Worm (Caenorhabditis elegans): Measurements from ENCODE around the gene bath-24.

Gene bath-24

DNA sequence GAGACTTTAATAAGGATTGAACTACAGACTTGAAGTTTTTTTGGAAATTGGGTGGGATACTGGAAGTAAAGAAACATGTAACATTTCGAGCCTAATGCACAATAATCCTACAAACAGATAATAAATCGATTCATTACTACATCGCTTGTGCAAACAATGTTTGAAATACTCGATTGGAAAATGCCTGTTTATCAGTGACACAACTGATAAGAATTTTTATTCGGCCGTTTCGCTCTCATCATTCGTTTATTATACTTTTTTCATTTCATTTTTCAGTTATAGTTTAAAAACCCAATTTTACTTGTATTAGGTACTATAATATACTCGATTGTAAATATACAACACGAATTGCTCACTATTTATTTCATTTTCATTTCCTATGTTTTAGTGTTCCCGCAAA, 49.7 kb downstream of the bath-24 start:
- TF ChIP-seq med-1 (GFP tag; optimal IDR thresholded peaks at IDR 0.05; ENCODE audit: insufficient read depth) = no peak
- TF ChIP-seq ref-1 (GFP tag; conservative IDR thresholded peaks at IDR 0.05) = no peak
- TF ChIP-seq ztf-29 (GFP tag; IDR thresholded peaks at IDR 0.05) = no peak
- no peak for TF ChIP-seq klf-2 (GFP tag; conservative IDR thresholded peaks at IDR 0.05)
- TF ChIP-seq flt-1 (GFP tag; IDR thresholded peaks at IDR 0.05) = no peak
- TF ChIP-seq ztf-23 (GFP tag; IDR thresholded peaks at IDR 0.05) = no peak
- no peak for TF ChIP-seq tab-1 (GFP tag; IDR thresholded peaks at IDR 0.05)
- no peak for TF ChIP-seq T22C8.4 (GFP tag; IDR thresholded peaks at IDR 0.05)
- no peak for TF ChIP-seq cog-1 (tag; optimal IDR thresholded peaks at IDR 0.05)
